Fruit fly (Drosophila melanogaster): ENCODE measurements around the gene CG32576.

Gene CG32576

DNA sequence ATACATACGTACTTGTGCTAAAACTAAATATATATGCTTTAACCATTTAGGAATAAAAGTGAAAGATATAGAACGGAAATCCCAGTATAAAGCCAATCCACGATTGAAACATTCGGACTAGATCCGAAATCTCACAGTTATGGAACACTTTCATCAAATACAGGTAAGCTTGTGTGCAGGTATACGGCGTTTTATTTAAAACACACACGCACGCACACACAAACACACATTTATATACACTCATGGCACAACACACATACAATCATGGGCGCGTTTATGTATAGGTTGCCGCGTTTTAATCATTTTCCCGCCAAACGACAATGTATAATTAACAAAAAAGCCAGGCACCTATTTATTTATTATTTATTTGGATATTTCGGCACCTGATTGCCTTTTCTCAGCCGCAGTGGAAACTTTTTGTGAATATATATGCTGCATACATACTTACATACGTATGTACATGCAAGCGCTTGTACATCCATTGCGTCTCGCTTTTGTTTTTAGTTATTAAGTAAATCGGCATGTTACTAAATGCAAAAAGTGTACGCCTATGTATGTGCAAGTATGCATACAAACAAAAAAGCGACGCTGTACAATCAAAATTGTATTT is 46.0 kb upstream of the CG32576 start (continued):
- TF ChIP-seq Dp (GFP tag; optimal IDR thresholded peaks at IDR 0.05), result peak; percentile 3
- TF ChIP-seq Pdp1 (GFP tag; optimal IDR thresholded peaks at IDR 0.05), result peak in 1 of 2 experiments; percentile 55

DNA sequence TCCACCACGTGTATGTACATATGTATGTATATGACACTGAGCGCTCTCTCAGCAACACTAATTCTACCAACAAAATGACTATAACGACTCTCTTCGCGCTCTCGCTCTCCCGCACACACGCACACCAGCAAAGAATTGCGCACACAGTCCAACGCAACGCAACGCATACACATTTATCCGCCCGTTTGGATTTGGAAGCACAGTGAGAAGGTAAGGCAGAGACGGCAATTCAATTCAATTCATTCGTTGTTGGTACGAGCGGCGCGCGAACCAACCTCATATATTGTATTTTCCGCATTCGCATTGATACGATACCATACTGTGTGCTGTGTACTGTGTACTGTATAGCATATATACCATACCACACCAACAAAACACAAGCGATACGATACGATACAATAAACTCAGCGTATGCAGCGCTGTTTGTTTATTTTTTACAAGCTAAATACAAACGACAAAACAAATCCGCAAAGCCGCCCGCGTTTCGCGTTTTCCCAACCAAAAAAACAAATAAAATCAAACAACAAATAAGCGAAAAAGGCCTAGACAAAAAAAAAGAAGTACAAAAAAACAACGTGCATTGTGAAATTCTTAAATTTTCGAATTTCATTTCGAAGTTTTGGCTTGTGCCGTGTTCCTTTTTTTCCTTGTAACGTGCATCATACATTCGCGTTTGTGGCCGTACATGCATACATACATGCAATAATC is 45.3 kb upstream of the CG32576 start, which contains the start of the genes CG9921 and Dsp1:
TSS of gene CG9921 (minus strand) at position 167 of the 708 bp plus-strand sequence.
TSS of gene Dsp1 (plus strand) at position 179 of the 708 bp plus-strand sequence.
- no peak for TF ChIP-seq Spps (tag; optimal IDR thresholded peaks at IDR 0.05)
- TF ChIP-seq CG14441 (GFP tag; IDR thresholded peaks at IDR 0.05), result no peak
- TF ChIP-seq CG1024 (GFP tag; IDR thresholded peaks at IDR 0.05), result 0 out of 2 replicates have a peak, but pooled peaks have one; percentile 6
- no peak for TF ChIP-seq hth (optimal IDR thresholded peaks at IDR 0.05)
- TF ChIP-seq pb (GFP tag; optimal IDR thresholded peaks at IDR 0.05), result no peak
- peak; percentile 26; the same call in 1 of the 2 replicates for TF ChIP-seq wdn (GFP tag; IDR thresholded peaks at IDR 0.05)
- TF ChIP-seq Drgx (GFP tag; IDR thresholded peaks at IDR 0.05), result peak; percentile 8; the same call in 1 of the 2 replicates
- no peak for TF ChIP-seq Lpt (GFP tag; optimal IDR thresholded peaks at IDR 0.05)
- no peak for TF ChIP-seq Hr78 (GFP tag; optimal IDR thresholded peaks at IDR 0.05)
- TF ChIP-seq CG43689 (GFP tag; IDR thresholded peaks at IDR 0.05), result no peak
- TF ChIP-seq Scr (GFP tag; IDR thresholded peaks at IDR 0.05; ENCODE audit: partially characterized antibody), result peak; percentile 33; the same call in 1 of the 2 replicates
- TF ChIP-seq Dp (GFP tag; optimal IDR thresholded peaks at IDR 0.05), result no peak
- no peak for TF ChIP-seq CG1233 (GFP tag; optimal IDR thresholded peaks at IDR 0.05)
- no peak for TF ChIP-seq Camta (GFP tag; optimal IDR thresholded peaks at IDR 0.05)
- TF ChIP-seq HLH54F (GFP tag; optimal IDR thresholded peaks at IDR 0.05), result no peak
- TF ChIP-seq CG32532 (GFP tag; IDR thresholded peaks at IDR 0.05), result peak; percentile 25; the same call in 1 of the 2 replicates
- peak; percentile 9 for TF ChIP-seq CG17359 (tag; optimal IDR thresholded peaks at IDR 0.05)
- no peak for TF ChIP-seq knrl (GFP tag; IDR thresholded peaks at IDR 0.05; ENCODE audit: partially characterized antibody)
- TF ChIP-seq CG30403 (GFP tag; optimal IDR thresholded peaks at IDR 0.05), result no peak
- TF ChIP-seq NC2α (GFP tag; optimal IDR thresholded peaks at IDR 0.05), result no peak
- no peak for TF ChIP-seq ase (GFP tag; IDR thresholded peaks at IDR 0.05)
- TF ChIP-seq maf-S (GFP tag; optimal IDR thresholded peaks at IDR 0.05), result no peak
- no peak for TF ChIP-seq pan (optimal IDR thresholded peaks at IDR 0.05)
- no peak for TF ChIP-seq pan (GFP tag; optimal IDR thresholded peaks at IDR 0.05 in 1 of 2, IDR thresholded peaks at IDR 0.05 in 1 of 2)
- TF ChIP-seq ci (GFP tag; IDR thresholded peaks at IDR 0.05), result peak; percentile 62; the same call in 2 of the 3 replicates
- TF ChIP-seq aop (GFP tag; IDR thresholded peaks at IDR 0.05), result no peak
- no peak for TF ChIP-seq CG8281 (tag; optimal IDR thresholded peaks at IDR 0.05)
- TF ChIP-seq Mrtf (GFP tag; IDR thresholded peaks at IDR 0.05), result no peak
- no peak for TF ChIP-seq NC2β (GFP tag; optimal IDR thresholded peaks at IDR 0.05)
- no peak for TF ChIP-seq gro (GFP tag; optimal IDR thresholded peaks at IDR 0.05)
- TF ChIP-seq NFAT (GFP tag; IDR thresholded peaks at IDR 0.05), result 0 out of 2 replicates have a peak, but pooled peaks have one; percentile 23
- TF ChIP-seq CG7786 (GFP tag; optimal IDR thresholded peaks at IDR 0.05), result no peak
- no peak; the same call in 1 of the 2 replicates for TF ChIP-seq stc (GFP tag; IDR thresholded peaks at IDR 0.05)
- no peak for TF ChIP-seq CG16779 (GFP tag; IDR thresholded peaks at IDR 0.05)
- peak; percentile 63 for TF ChIP-seq pfk (GFP tag; optimal IDR thresholded peaks at IDR 0.05)
- no peak for TF ChIP-seq Poxn (GFP tag; IDR thresholded peaks at IDR 0.05)
- no peak for TF ChIP-seq Dad (GFP tag; optimal IDR thresholded peaks at IDR 0.05)
- no peak for TF ChIP-seq CG4404 (GFP tag; IDR thresholded peaks at IDR 0.05)
- no peak for TF ChIP-seq slp2 (GFP tag; optimal IDR thresholded peaks at IDR 0.05)
- no peak for TF ChIP-seq hkb (optimal IDR thresholded peaks at IDR 0.05)
- TF ChIP-seq hkb (GFP tag; IDR thresholded peaks at IDR 0.05), result no peak; the same call in 1 of the 2 replicates
- peak; percentile 31 for TF ChIP-seq Hmr (GFP tag; optimal IDR thresholded peaks at IDR 0.05)
- no peak for TF ChIP-seq danr (GFP tag; IDR thresholded peaks at IDR 0.05)
- TF ChIP-seq CG4282 (GFP tag; optimal IDR thresholded peaks at IDR 0.05), result no peak
- TF ChIP-seq mld (GFP tag; IDR thresholded peaks at IDR 0.05; ENCODE audit: partially characterized antibody), result no peak
- TF ChIP-seq chn (GFP tag; optimal IDR thresholded peaks at IDR 0.05), result no peak
- TF ChIP-seq nerfin-1 (tag; optimal IDR thresholded peaks at IDR 0.05), result no peak
